Worm (Caenorhabditis elegans): Measurements from ENCODE around the gene F54E4.3.
A peak's percentile ranks its signal among the peaks of the same experiment; 100 is the strongest.

The F54E4.3 gene

ce11 chrX:14607770-14608169 lies 28.5 kb downstream of the F54E4.3 start:
- no peak for TF ChIP-seq fos-1 (tag; optimal IDR thresholded peaks at IDR 0.05)
- no peak for TF ChIP-seq R02D3.7 (tag; optimal IDR thresholded peaks at IDR 0.05)
- TF ChIP-seq nhr-6 (tag; optimal IDR thresholded peaks at IDR 0.05), result no peak

- TF ChIP-seq zag-1 (tag; optimal IDR thresholded peaks at IDR 0.05), result peak; percentile 15
- no peak for TF ChIP-seq skn-1 (tag; optimal IDR thresholded peaks at IDR 0.05)
- TF ChIP-seq crh-2 (tag; optimal IDR thresholded peaks at IDR 0.05), result peak; percentile 87
- peak; percentile 13 for TF ChIP-seq mab-5 (tag; optimal IDR thresholded peaks at IDR 0.05)
- no peak for TF ChIP-seq lin-39 (tag; optimal IDR thresholded peaks at IDR 0.05)
- no peak for TF ChIP-seq unc-62 (GFP tag; optimal IDR thresholded peaks at IDR 0.05)
- TF ChIP-seq nhr-12 (tag; optimal IDR thresholded peaks at IDR 0.05), result no peak
- peak; percentile 30 for TF ChIP-seq ztf-4 (tag; optimal IDR thresholded peaks at IDR 0.05)
- no peak for TF ChIP-seq ZK546.5 (tag; optimal IDR thresholded peaks at IDR 0.05)
- peak; percentile 60 for TF ChIP-seq gmeb-1 (tag; optimal IDR thresholded peaks at IDR 0.05)
- TF ChIP-seq ztf-11 (tag; optimal IDR thresholded peaks at IDR 0.05), result no peak
- TF ChIP-seq sem-4 (tag; optimal IDR thresholded peaks at IDR 0.05), result peak; percentile 43
- TF ChIP-seq nhr-11 (tag; optimal IDR thresholded peaks at IDR 0.05), result no peak
- no peak for TF ChIP-seq nhr-10 (tag; optimal IDR thresholded peaks at IDR 0.05)
- TF ChIP-seq nhr-77 (tag; optimal IDR thresholded peaks at IDR 0.05), result no peak
- no peak for TF ChIP-seq elt-3 (tag; optimal IDR thresholded peaks at IDR 0.05)
- no peak for TF ChIP-seq Y55F3AM.14 (GFP tag; optimal IDR thresholded peaks at IDR 0.05)
- no peak for TF ChIP-seq peb-1 (tag; optimal IDR thresholded peaks at IDR 0.05)
- TF ChIP-seq mdl-1 (tag; optimal IDR thresholded peaks at IDR 0.05), result peak; percentile 63 to 94
- peak; percentile 80 for TF ChIP-seq nhr-21 (tag; optimal IDR thresholded peaks at IDR 0.05)
- TF ChIP-seq F13H6.1 (tag; optimal IDR thresholded peaks at IDR 0.05), result peak; percentile 83
- TF ChIP-seq fos-1 (tag; optimal IDR thresholded peaks at IDR 0.05), result peak; percentile 88
- peak; percentile 76 for TF ChIP-seq egl-27 (tag; optimal IDR thresholded peaks at IDR 0.05)
- no peak for TF ChIP-seq nhr-237 (tag; optimal IDR thresholded peaks at IDR 0.05)
- TF ChIP-seq R02D3.7 (tag; optimal IDR thresholded peaks at IDR 0.05), result no peak
- TF ChIP-seq C34F6.9 (tag; optimal IDR thresholded peaks at IDR 0.05), result peak; percentile 81
- TF ChIP-seq sma-9 (GFP tag; optimal IDR thresholded peaks at IDR 0.05), result peak; percentile 86
- TF ChIP-seq sma-9 (tag; optimal IDR thresholded peaks at IDR 0.05), result no peak
- TF ChIP-seq sma-3 (GFP tag; optimal IDR thresholded peaks at IDR 0.05), result peak; percentile 72
- TF ChIP-seq ama-1 (optimal IDR thresholded peaks at IDR 0.05), result no peak
- no peak for TF ChIP-seq ceh-82 (tag; optimal IDR thresholded peaks at IDR 0.05)
- TF ChIP-seq nhr-23 (tag; optimal IDR thresholded peaks at IDR 0.05), result no peak
- no peak for TF ChIP-seq mbf-1 (tag; optimal IDR thresholded peaks at IDR 0.05)
- peak; percentile 85 for TF ChIP-seq nhr-129 (tag; optimal IDR thresholded peaks at IDR 0.05)
- peak; percentile 45 for TF ChIP-seq unc-55 (GFP tag; optimal IDR thresholded peaks at IDR 0.05)
- no peak for TF ChIP-seq dmd-4 (tag; optimal IDR thresholded peaks at IDR 0.05)
- peak in 1 of 2 experiments; percentile 70 for TF ChIP-seq lsy-2 (tag; optimal IDR thresholded peaks at IDR 0.05)
- no peak for TF ChIP-seq aly-2 (tag; optimal IDR thresholded peaks at IDR 0.05)
- TF ChIP-seq unc-39 (tag; optimal IDR thresholded peaks at IDR 0.05), result no peak
- peak; percentile 30 for TF ChIP-seq lin-11 (tag; optimal IDR thresholded peaks at IDR 0.05)
- TF ChIP-seq elt-1 (tag; optimal IDR thresholded peaks at IDR 0.05), result no peak
- TF ChIP-seq alr-1 (tag; optimal IDR thresholded peaks at IDR 0.05), result no peak
- TF ChIP-seq lin-13 (GFP tag; optimal IDR thresholded peaks at IDR 0.05), result peak; percentile 63
- peak; percentile 40 for TF ChIP-seq blmp-1 (tag; optimal IDR thresholded peaks at IDR 0.05; ENCODE audit: insufficient read depth)
- peak; percentile 65 for TF ChIP-seq ceh-16 (tag; optimal IDR thresholded peaks at IDR 0.05)
- peak; percentile 28 for TF ChIP-seq nhr-6 (tag; optimal IDR thresholded peaks at IDR 0.05)
- peak; percentile 79 for TF ChIP-seq nhr-25 (tag; optimal IDR thresholded peaks at IDR 0.05)
- peak; percentile 77 for TF ChIP-seq snpc-4 (tag; optimal IDR thresholded peaks at IDR 0.05)
- no peak for TF ChIP-seq ztf-1 (GFP tag; conservative IDR thresholded peaks at IDR 0.05)
These were observed 33.5 kb downstream of the F54E4.3 start, which contains the start of gene eor-2 for ce11 chrX:14602676-14603075. TSS of gene eor-2 (plus strand) at chrX:14603017.

All from whole organism, L2 larva.